Fruit fly (Drosophila melanogaster): ENCODE measurements around the gene Arp8.

- TF ChIP-seq CG8478 (optimal IDR thresholded peaks at IDR 0.05) (no peak), CTCF (optimal IDR thresholded peaks at IDR 0.05) (no peak)
Observed at dm6 chrX:17852457-17852856, 8.1 kb downstream of the Arp8 start, which contains the start of gene CG32554.

All from S2 (cell line).